Worm (Caenorhabditis elegans): ENCODE data around the gene cpt-3.

DNA sequence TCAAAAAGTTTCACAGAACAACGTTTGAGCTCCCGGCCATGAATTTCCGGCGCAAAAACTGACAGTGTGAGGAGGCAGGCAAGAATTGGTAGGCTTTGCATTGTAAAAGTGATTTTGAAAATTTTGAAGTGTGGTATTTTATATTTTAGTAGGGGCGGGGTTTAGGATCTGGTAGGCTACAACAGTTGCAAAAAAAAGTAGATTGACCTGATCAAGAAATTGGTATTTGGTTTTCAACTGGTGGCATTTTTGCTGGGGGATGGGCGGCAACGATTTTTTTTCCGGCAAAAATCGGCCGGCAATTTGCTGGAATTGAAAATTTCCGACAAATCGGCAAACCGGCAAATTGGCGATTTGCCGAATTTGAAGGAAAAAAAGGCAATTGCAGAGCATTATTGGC, 21.8 kb upstream of the cpt-3 start, which contains the start of gene ins-16:
- TF ChIP-seq him-1 (tag; optimal IDR thresholded peaks at IDR 0.05) (no peak), dao-5 (tag; optimal IDR thresholded peaks at IDR 0.05) (no peak)
